Worm (Caenorhabditis elegans) whole organism, L4/young adult: Measurements from ENCODE around the gene sgcb-1.
"Not testable (repeated sequence)": the region's sequence is repeated elsewhere in the genome, so short reads cannot be mapped to it uniquely, and the experiment has no call there.

Source experiments
- W03F9.2 ChIP-seq: fragments of 150-350 bp; optimal IDR thresholded peaks from 2 replicates; lab custom pipeline; 2014; ENCODE audit warnings: missing biosample characterization, missing genetic modification characterization
- dao-5 ChIP-seq: sonication (generic microtip); optimal IDR thresholded peaks from 2 replicates; lab custom pipeline; 2016; ENCODE audit warnings: missing genotype, missing genetic modification characterization, moderate library complexity, missing compliant biosample characterization
- him-1 ChIP-seq: sonication (generic microtip); optimal IDR thresholded peaks from 2 replicates; lab custom pipeline; 2016; ENCODE audit warnings: missing genotype, missing genetic modification reagents, missing genetic modification characterization, missing compliant biosample characterization

sgcb-1 gene

DNA sequence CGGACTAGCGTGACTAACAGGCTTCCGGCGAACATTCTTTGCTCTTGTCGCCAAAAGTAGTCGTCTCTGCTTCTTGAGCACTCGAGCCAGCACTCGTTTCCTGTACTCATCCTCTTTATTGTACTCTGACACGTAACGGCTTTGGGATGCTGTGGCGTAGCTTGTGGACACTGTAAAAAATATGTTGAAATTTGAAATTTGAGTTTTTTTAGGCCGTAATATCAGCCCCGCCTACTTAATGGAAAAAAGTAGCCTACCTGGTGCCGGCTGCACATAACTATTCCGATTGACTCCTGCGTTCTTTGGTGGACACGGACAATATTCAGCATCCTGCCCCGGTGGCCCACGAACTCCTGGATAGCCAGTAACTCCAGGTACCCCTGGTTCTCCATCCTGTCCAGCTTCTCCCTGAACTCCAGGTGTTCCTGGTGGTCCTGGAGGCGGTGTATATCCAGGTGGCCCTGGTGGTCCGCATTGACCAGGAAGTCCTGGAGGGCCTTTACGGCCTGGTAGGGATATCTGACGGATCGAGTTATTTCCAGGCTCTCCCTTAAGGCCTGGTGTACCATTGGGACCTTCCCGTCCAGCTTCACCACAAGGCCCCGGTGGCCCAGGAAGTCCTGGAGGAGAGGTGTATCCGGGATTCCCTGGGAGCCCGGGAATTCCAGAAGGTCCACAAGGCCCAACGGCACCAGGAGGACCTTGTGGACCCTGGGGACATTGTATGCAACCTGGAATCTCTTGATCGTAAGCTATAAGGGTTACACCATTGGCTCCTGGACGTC, 22.0 kb upstream of the sgcb-1 start:
- no peak for TF ChIP-seq him-1 (tag; lab: Kevin White, UChicago)
- no peak for TF ChIP-seq dao-5 (tag; lab: Kevin White, UChicago)
- no peak for TF ChIP-seq W03F9.2 (tag; lab: Kevin White, UChicago)

DNA sequence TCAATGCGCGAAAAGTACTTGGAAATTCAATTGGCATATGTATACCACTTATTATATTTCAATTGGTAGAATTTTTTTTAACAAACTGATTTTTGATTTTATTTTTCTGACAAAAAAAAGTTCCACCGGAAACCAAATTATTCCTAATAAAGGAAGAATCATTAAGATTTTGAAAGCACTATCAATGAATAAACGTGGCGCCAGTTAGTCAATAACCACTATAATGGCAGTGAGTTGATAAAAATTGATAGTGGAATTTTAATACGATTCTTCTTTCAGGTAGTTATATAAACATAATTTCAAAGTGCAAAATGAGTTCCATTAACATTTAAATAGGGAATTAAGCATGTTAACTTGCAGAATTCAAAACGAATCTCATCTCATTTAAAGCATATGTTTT, 20.5 kb upstream of the sgcb-1 start, which contains the start of gene col-69:
Gene col-69, minus strand, starts transcription at position 101 of the 400 bp plus-strand sequence.
- TF ChIP-seq W03F9.2 (tag; lab: Kevin White, UChicago) = no peak
- TF ChIP-seq him-1 (tag; lab: Kevin White, UChicago) = no peak
- no peak for TF ChIP-seq dao-5 (tag; lab: Kevin White, UChicago)

DNA sequence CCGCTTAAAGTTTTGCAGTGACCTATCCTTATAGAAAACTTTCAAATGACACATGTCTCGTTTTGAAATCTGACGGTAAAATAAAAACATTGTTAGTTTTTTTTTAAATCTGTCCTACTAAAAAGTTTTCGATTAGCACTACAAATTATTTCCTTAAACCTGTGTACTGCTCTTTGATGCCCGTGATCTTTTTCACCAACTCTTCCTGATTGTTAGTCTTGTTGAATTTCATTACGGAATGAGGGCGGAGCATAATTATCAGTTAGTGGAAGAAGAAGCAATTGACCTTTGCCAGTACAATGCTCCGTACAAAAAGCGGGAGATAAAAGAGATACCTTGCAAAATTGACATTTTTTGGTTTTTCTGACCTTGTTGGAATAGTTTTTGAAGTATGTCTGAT, 18.9 kb upstream of the sgcb-1 start, which contains the start of gene K01A2.4:
Gene K01A2.4, plus strand, starts transcription at position 301 of the 400 bp plus-strand sequence.
- TF ChIP-seq W03F9.2 (tag; lab: Kevin White, UChicago) (no peak), dao-5 (tag; lab: Kevin White, UChicago) (no peak), him-1 (tag; lab: Kevin White, UChicago) (no peak)

DNA sequence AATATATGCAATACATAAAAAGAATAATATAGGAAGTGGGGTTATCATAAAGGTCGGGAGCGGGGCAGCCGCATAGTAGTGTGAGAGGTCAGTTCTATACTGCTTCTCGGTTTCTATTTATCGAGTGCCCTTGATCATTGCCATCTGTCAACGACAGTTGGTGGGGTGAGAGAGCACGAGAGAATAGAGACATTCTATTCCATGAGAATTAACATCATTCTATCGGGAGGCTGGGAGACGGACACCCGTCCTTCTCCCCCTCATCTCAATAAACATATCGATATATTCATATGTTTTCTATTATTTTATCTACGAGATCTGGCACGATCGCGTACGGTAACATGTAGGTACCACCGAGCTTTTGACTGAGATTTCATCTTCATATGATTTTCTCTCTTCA, 14.0 kb upstream of the sgcb-1 start, which contains the start of gene mps-2:
Gene mps-2, minus strand, starts transcription at position 101 of the 400 bp plus-strand sequence.
- TF ChIP-seq him-1, dao-5, W03F9.2 (tag; lab: Kevin White, UChicago): not testable (repeated sequence)

DNA sequence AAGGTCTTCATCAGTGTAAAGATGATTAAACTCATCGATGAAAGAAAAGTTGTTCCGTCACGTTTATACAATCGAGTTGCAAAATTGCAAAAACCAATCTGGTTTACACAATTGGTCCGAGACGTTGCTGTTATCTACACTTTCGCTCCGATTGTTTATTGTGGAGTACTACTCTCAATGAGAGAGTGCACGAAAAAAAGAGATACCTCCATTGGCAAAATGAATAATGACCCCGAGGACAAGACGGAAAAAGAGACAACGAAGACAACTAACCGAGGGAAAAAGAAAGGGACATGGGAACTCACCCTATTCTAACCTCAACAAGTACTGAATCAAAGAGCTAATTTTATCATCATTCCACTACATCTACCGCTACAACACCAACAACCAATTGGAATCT, 12.6 kb upstream of the sgcb-1 start:
- TF ChIP-seq dao-5 (tag; lab: Kevin White, UChicago) (no peak), him-1 (tag; lab: Kevin White, UChicago) (no peak), W03F9.2 (tag; lab: Kevin White, UChicago) (no peak)

DNA sequence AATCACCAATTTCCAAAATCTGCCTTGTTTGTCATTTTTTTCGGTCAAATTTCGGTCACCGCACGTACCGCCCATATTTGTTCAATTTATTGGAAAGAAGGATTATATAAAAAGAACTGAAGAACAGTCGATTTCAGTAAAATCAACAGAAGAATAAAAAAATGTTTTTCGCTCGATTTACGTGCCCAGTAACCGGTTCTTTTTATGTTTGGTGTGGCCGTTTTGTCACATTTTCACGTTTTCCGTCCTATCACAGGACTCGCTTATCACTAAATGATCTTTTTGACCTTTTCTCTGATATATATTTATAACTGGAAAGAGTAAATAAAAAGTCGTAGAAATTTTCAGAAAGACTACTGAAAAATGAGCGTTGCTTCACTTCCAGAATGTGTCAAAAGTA, 6.6 kb upstream of the sgcb-1 start, which contains the start of gene far-7:
Gene far-7, plus strand, starts transcription at position 331 of the 400 bp plus-strand sequence.
- TF ChIP-seq him-1 (tag; lab: Kevin White, UChicago) (no peak), W03F9.2 (tag; lab: Kevin White, UChicago) (no peak), dao-5 (tag; lab: Kevin White, UChicago) (no peak)

DNA sequence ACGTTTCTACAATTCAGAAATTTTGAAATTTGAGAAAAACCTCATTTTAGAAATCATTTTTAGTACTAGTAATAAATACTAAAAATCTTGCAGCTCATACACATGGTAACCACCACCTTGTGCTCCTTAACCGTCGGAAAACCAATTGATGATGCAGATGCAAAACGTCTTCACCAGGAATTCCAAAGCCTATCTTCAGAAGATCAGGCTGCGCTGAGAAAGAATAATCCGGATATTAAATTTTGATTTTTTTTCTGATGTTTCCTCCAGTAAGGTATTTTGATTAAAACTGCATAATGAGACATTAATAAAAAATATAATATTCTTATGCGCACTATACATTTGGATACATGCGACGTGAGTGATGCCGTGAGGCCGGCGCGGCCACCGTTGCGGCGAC, 5.3 kb upstream of the sgcb-1 start:
- TF ChIP-seq W03F9.2 (tag; lab: Kevin White, UChicago) = no peak
- TF ChIP-seq dao-5 (tag; lab: Kevin White, UChicago) = no peak
- TF ChIP-seq him-1 (tag; lab: Kevin White, UChicago) = no peak

DNA sequence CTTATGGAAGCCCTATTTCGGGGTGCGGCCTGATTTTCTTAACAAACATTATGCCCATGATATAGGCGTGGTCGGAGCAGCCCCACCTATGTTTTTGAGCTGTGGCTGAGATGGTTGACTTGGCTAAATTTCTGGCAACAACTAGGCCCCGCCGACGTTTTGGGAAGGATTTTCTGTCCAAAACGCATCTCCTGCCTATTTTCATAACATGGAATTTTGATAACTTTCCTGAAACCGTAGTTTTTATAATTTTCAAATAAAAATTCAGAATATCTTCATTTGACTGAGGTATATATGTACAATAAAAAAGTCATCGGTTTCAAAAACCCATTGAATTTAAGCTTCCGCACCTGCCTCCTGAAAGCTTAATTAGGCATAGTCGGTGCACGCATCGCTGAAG, 4.9 kb upstream of the sgcb-1 start:
- TF ChIP-seq W03F9.2 (tag; lab: Kevin White, UChicago) (no peak), dao-5 (tag; lab: Kevin White, UChicago) (no peak), him-1 (tag; lab: Kevin White, UChicago) (no peak)

DNA sequence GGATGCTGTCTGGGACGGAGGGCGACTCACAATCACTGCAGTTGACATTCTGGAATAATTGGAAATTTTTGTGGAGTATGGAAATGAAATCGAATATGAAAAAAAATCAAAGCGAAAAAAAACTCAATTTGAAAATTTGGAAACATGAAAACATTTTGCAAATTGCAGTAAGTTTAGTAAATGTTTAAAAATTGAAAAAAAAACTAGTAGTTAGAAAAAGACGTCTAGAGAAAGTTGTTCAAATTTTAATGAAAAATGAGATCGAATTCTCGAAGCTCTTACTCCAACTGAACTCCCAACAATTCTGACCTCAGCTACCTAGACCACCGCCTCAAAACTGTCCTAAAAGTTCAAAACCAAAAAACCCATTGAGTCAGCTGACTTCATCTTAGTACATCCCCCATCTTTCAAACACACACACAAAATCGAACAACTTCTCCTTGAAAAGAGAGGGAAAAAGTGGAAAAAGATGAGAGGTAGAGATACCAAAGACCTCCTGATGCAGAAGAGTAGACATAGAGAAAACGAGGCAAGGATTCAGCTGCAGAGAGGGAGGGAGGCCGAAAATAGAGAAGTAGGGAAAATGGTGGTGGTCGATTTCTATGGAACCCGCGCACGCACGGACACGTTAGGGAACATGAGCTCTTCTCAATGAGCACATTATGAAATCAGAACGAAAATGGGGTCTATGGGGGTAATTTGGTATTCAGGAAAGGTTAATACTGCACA, 2.9 kb upstream of the sgcb-1 start, which contains the start of gene K01A2.10:
Gene K01A2.10, minus strand, starts transcription at position 51 of the 729 bp plus-strand sequence.
- TF ChIP-seq him-1 (tag; lab: Kevin White, UChicago) (no peak), dao-5 (tag; lab: Kevin White, UChicago) (no peak), W03F9.2 (tag; lab: Kevin White, UChicago) (no peak)

DNA sequence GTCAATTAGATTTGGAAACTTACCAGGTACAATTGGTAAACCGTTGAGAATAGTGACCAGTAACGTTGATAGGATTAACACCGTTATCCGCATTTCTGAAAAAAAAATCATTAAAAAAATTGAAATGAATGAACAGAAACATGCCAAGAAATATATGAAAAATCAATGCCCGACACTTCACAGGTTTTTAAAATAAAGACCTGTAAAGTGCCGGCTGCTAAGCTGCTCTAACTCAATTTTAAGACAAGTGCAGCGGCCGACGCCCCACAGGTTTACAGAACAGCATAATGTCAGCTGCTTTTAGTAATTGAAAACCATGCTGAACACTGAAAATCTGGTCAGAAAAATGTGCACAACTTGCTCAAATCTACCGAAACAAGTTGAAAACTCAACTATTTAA, 6.3 kb downstream of the sgcb-1 start, which contains the start of gene cbn-1:
Gene cbn-1, minus strand, starts transcription at position 101 of the 400 bp plus-strand sequence.
- TF ChIP-seq dao-5 (tag; lab: Kevin White, UChicago) (no peak), him-1 (tag; lab: Kevin White, UChicago) (no peak), W03F9.2 (tag; lab: Kevin White, UChicago) (no peak)

DNA sequence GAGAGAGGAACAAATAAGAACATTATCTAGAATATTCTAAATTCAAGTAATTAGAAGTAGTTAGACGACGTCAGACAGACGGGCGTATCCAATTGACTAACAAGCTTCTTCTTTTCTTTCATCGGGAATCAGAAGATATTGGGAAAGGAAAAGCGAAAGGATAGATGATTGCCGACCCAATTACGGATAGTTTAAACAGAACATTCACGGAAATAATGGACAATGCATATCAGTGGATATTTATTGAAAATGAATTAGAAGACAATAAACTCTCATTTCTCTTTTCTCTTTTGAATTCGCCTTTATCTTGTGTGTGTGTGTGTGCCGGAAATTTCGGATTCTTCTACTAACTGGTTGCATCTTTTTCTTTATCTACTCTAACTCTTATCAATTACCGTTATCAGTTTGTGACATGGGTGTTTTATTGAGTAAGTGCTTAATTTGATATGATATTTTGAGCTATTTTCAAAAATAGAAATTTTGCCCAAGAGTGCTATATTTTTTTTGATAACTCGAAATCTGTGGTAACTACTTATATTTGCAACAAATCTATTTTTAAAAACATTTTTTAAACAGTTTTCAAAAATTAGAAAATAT, 7.9 kb downstream of the sgcb-1 start:
- TF ChIP-seq dao-5 (tag; lab: Kevin White, UChicago) (no peak), him-1 (tag; lab: Kevin White, UChicago) (no peak), W03F9.2 (tag; lab: Kevin White, UChicago) (no peak)

DNA sequence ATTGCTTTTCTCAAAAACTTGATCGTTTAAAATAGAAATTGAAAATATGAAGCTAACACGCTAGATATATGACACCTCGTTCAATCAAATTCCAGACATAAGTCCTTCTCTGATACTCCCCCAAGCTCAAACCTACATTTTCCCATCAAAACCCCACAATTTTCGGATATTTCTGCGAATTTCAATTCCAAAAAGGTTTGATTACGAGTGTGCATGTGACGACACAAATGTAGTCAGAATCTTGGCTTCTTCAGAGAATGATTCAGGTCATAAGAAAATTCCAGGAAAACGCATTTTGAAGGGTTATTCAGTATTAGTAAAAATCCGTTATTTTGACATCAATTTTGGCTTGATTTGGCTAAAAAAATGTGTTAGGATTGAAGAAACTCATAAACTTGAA, 8.7 kb downstream of the sgcb-1 start:
- TF ChIP-seq dao-5 (tag; lab: Kevin White, UChicago) = no peak
- no peak for TF ChIP-seq W03F9.2 (tag; lab: Kevin White, UChicago)
- no peak for TF ChIP-seq him-1 (tag; lab: Kevin White, UChicago)
